Worm (Caenorhabditis elegans) whole organism, late embryonic: ENCODE data around the gene srz-72.

Source experiments
- nhr-11 ChIP-seq: fragments of 150-350 bp; optimal IDR thresholded peaks from 2 replicates; lab custom pipeline; 2014; ENCODE audit warnings: missing biosample characterization, missing genetic modification characterization
- pag-3 ChIP-seq: sonication (generic microtip); optimal IDR thresholded peaks from 2 replicates; lab custom pipeline; 2016; ENCODE audit warnings: missing compliant biosample characterization, missing genetic modification characterization, borderline replicate concordance
- pat-9 ChIP-seq: fragments of 200-800 bp; sonication (Bioruptor generic); optimal IDR thresholded peaks from 2 replicates; lab custom pipeline; 2018; ENCODE audit warnings: mild to moderate bottlenecking, missing genetic modification characterization, moderate library complexity, missing compliant biosample characterization
- ztf-16 ChIP-seq: sonication (generic microtip); optimal IDR thresholded peaks from 2 replicates; lab custom pipeline; 2017; ENCODE audit warnings: missing genetic modification characterization, missing compliant biosample characterization

ce11 chrIV:16306918-16307317, 8.0 kb downstream of the srz-72 start:
- TF ChIP-seq ztf-16 (tag; lab: Kevin White, UChicago) = no peak
- no peak for TF ChIP-seq nhr-11
- no peak for TF ChIP-seq pag-3
- TF ChIP-seq pat-9 (tag; lab: Kevin White, UChicago) = no peak
